Fruit fly (Drosophila melanogaster): ENCODE measurements around the gene CG14892.

The CG14892 gene

dm6 chr3R:16573483-16574145, 20.6 kb upstream of the CG14892 start, which contains the start of gene CG14903 (continued):
- no peak for TF ChIP-seq NK7.1 (GFP tag; optimal IDR thresholded peaks at IDR 0.05)
- TF ChIP-seq Mes4 (GFP tag; optimal IDR thresholded peaks at IDR 0.05): no peak
- peak; percentile 13 for TF ChIP-seq pita (GFP tag; optimal IDR thresholded peaks at IDR 0.05)
- TF ChIP-seq CG3281 (GFP tag; optimal IDR thresholded peaks at IDR 0.05): no peak
- no peak for TF ChIP-seq CG4820 (GFP tag; optimal IDR thresholded peaks at IDR 0.05)
- TF ChIP-seq CG31224 (GFP tag; IDR thresholded peaks at IDR 0.05): no peak
- no peak for TF ChIP-seq Lim3 (GFP tag; IDR thresholded peaks at IDR 0.05)
- TF ChIP-seq pnt (GFP tag; optimal IDR thresholded peaks at IDR 0.05): peak; percentile 19
- no peak for TF ChIP-seq CG17385 (GFP tag; optimal IDR thresholded peaks at IDR 0.05)
- peak; percentile 90 for TF ChIP-seq CG42726 (GFP tag; IDR thresholded peaks at IDR 0.05; ENCODE audit: partially characterized antibody)
- no peak for TF ChIP-seq Hr78 (GFP tag; optimal IDR thresholded peaks at IDR 0.05)
- TF ChIP-seq CG10147 (GFP tag; optimal IDR thresholded peaks at IDR 0.05): peak; percentile 11
- no peak for TF ChIP-seq CG18011 (GFP tag; optimal IDR thresholded peaks at IDR 0.05)
- peak; percentile 22; the same call in 1 of the 2 replicates for TF ChIP-seq CG3847 (GFP tag; IDR thresholded peaks at IDR 0.05)
- no peak for TF ChIP-seq Sox100B (GFP tag; optimal IDR thresholded peaks at IDR 0.05)
- no peak for TF ChIP-seq Nf-YC (tag; optimal IDR thresholded peaks at IDR 0.05)
- TF ChIP-seq CG33213 (GFP tag; optimal IDR thresholded peaks at IDR 0.05): peak; percentile 30
- TF ChIP-seq CG7786 (GFP tag; optimal IDR thresholded peaks at IDR 0.05): peak; percentile 17
- peak; percentile 12 for TF ChIP-seq CG8944 (GFP tag; optimal IDR thresholded peaks at IDR 0.05)
- no peak for TF ChIP-seq CG12236 (GFP tag; optimal IDR thresholded peaks at IDR 0.05)
- no peak for TF ChIP-seq pfk (GFP tag; optimal IDR thresholded peaks at IDR 0.05)
- TF ChIP-seq chif (GFP tag; optimal IDR thresholded peaks at IDR 0.05): peak in 1 of 2 experiments; percentile 51
- peak; percentile 37 for TF ChIP-seq Blimp-1 (GFP tag; optimal IDR thresholded peaks at IDR 0.05)
- no peak for TF ChIP-seq eve (GFP tag; optimal IDR thresholded peaks at IDR 0.05)
- TF ChIP-seq CG6254 (GFP tag; optimal IDR thresholded peaks at IDR 0.05): no peak
- TF ChIP-seq CG10979 (tag; optimal IDR thresholded peaks at IDR 0.05): no peak
- no peak for TF ChIP-seq CG16815 (GFP tag; optimal IDR thresholded peaks at IDR 0.05)
- no peak for TF ChIP-seq pum (GFP tag; optimal IDR thresholded peaks at IDR 0.05)
- TF ChIP-seq h (optimal IDR thresholded peaks at IDR 0.05): no peak
- peak; percentile 22 for TF ChIP-seq CG15601 (tag; optimal IDR thresholded peaks at IDR 0.05)
- no peak for TF ChIP-seq CG11696 (GFP tag; IDR thresholded peaks at IDR 0.05)
- TF ChIP-seq CG13775 (GFP tag; optimal IDR thresholded peaks at IDR 0.05): peak; percentile 21
- peak; percentile 26 for TF ChIP-seq chn (GFP tag; optimal IDR thresholded peaks at IDR 0.05)
- TF ChIP-seq CG14860 (GFP tag; IDR thresholded peaks at IDR 0.05; ENCODE audit: partially characterized antibody): peak; percentile 53; the same call in 2 of the 3 replicates
- no peak for TF ChIP-seq lbe (GFP tag; optimal IDR thresholded peaks at IDR 0.05)
- no peak for TF ChIP-seq Lpt (GFP tag; optimal IDR thresholded peaks at IDR 0.05)
- TF ChIP-seq cwo (GFP tag; optimal IDR thresholded peaks at IDR 0.05): no peak
- no peak for TF ChIP-seq CG6175 (GFP tag; IDR thresholded peaks at IDR 0.05)
- no peak for TF ChIP-seq nau (GFP tag; optimal IDR thresholded peaks at IDR 0.05)
- no peak for TF ChIP-seq btn (GFP tag; optimal IDR thresholded peaks at IDR 0.05)
- TF ChIP-seq lmd (GFP tag; IDR thresholded peaks at IDR 0.05): no peak
- peak; percentile 34 for TF ChIP-seq tio (GFP tag; optimal IDR thresholded peaks at IDR 0.05)
- TF ChIP-seq pzg (GFP tag; optimal IDR thresholded peaks at IDR 0.05): peak; percentile 60
- TF ChIP-seq HLH54F (GFP tag; optimal IDR thresholded peaks at IDR 0.05): peak; percentile 20
- TF ChIP-seq Dip2 (GFP tag; IDR thresholded peaks at IDR 0.05): peak; percentile 94
- TF ChIP-seq CG14710 (tag; optimal IDR thresholded peaks at IDR 0.05): peak; percentile 87
- peak; percentile 26 for TF ChIP-seq CG7839 (tag; optimal IDR thresholded peaks at IDR 0.05)
- peak; percentile 56 for TF ChIP-seq hbn (GFP tag; IDR thresholded peaks at IDR 0.05; ENCODE audit: partially characterized antibody)
- no peak for TF ChIP-seq cato (GFP tag; optimal IDR thresholded peaks at IDR 0.05; ENCODE audit: borderline replicate concordance)
- TF ChIP-seq bowl (GFP tag; IDR thresholded peaks at IDR 0.05): no peak
